3 worm cellular contexts compared by ENCODE assay signal in genomic region chrIV:16400412-16401381, ce11.
A peak's percentile ranks its signal among the peaks of the same experiment; 100 is the strongest.
TF ChIP-seq lines count a peak whose summit lies in the region.

No protein-coding gene starts in this region.

TF ChIP-seq in whole organism, L1 larva, 84 proteins besides CTCF, POLR2A, EP300 and RAD21 (continued from another document):
- TF ChIP-seq tbx-2 (tag; optimal IDR thresholded peaks at IDR 0.05; lab: Kevin White, UChicago) (no peak), efl-3 (GFP tag; optimal IDR thresholded peaks at IDR 0.05; lab: Kevin White, UChicago) (peak; percentile 17), unc-98 (GFP tag; IDR thresholded peaks at IDR 0.05; lab: Robert Waterston, UW) (no peak), elt-2 (tag; optimal IDR thresholded peaks at IDR 0.05; lab: Kevin White, UChicago) (peak; percentile 25), unc-62 (GFP tag; optimal IDR thresholded peaks at IDR 0.05; lab: Kevin White, UChicago) (no peak), ama-1 (optimal IDR thresholded peaks at IDR 0.05; lab: Kevin White, UChicago) (no peak), ceh-82 (tag; optimal IDR thresholded peaks at IDR 0.05; lab: Kevin White, UChicago) (peak in 1 of 3 experiments; percentile 30), snu-23 (GFP tag; optimal IDR thresholded peaks at IDR 0.05; lab: Kevin White, UChicago) (peak; percentile 48), lin-15B (tag; optimal IDR thresholded peaks at IDR 0.05; lab: Kevin White, UChicago) (no peak), elt-3 (tag; optimal IDR thresholded peaks at IDR 0.05; lab: Kevin White, UChicago) (peak in 1 of 6 experiments; percentile 9), dpl-1 (GFP tag; optimal IDR thresholded peaks at IDR 0.05; lab: Kevin White, UChicago) (peak in 1 of 3 experiments; percentile 23), lir-3 (tag; optimal IDR thresholded peaks at IDR 0.05; lab: Kevin White, UChicago; ENCODE audit: poor library complexity) (no peak), lin-35 (GFP tag; optimal IDR thresholded peaks at IDR 0.05; lab: Kevin White, UChicago) (peak in 1 of 2 experiments; percentile 65), pqm-1 (tag; optimal IDR thresholded peaks at IDR 0.05; lab: Kevin White, UChicago) (no peak), swsn-7 (tag; optimal IDR thresholded peaks at IDR 0.05; lab: Kevin White, UChicago) (no peak), ceh-90 (tag; optimal IDR thresholded peaks at IDR 0.05; lab: Kevin White, UChicago) (no peak), nhr-11 (tag; optimal IDR thresholded peaks at IDR 0.05; lab: Kevin White, UChicago) (no peak), mep-1 (tag; optimal IDR thresholded peaks at IDR 0.05; lab: Kevin White, UChicago) (peak; percentile 1), sptf-1 (tag; optimal IDR thresholded peaks at IDR 0.05; lab: Kevin White, UChicago) (no peak), nhr-85 (tag; lab: Kevin White, UChicago) (peak; percentile 48), nhr-77 (tag; optimal IDR thresholded peaks at IDR 0.05; lab: Kevin White, UChicago) (no peak), zip-4 (GFP tag; optimal IDR thresholded peaks at IDR 0.05; lab: Kevin White, UChicago) (no peak), rnt-1 (tag; optimal IDR thresholded peaks at IDR 0.05; lab: Kevin White, UChicago) (peak; percentile 19), xbp-1 (tag; optimal IDR thresholded peaks at IDR 0.05; lab: Kevin White, UChicago) (no peak), nhr-90 (tag; optimal IDR thresholded peaks at IDR 0.05; lab: Kevin White, UChicago; ENCODE audit: poor library complexity) (peak; percentile 53), blmp-1 (tag; optimal IDR thresholded peaks at IDR 0.05; lab: Kevin White, UChicago) (peak; percentile 35), C34B4.2 (tag; optimal IDR thresholded peaks at IDR 0.05; lab: Kevin White, UChicago) (no peak), mdl-1 (tag; optimal IDR thresholded peaks at IDR 0.05; lab: Kevin White, UChicago) (no peak), nhr-237 (tag; optimal IDR thresholded peaks at IDR 0.05; lab: Kevin White, UChicago) (no peak)

TF ChIP-seq in whole organism, L3 larva, 47 proteins besides CTCF, POLR2A, EP300 and RAD21 (continued from another document):
- TF ChIP-seq elt-1 (tag; optimal IDR thresholded peaks at IDR 0.05; lab: Kevin White, UChicago) (peak; percentile 18), nhr-67 (tag; optimal IDR thresholded peaks at IDR 0.05; lab: Kevin White, UChicago) (no peak), zag-1 (tag; optimal IDR thresholded peaks at IDR 0.05; lab: Kevin White, UChicago) (no peak), pqm-1 (tag; optimal IDR thresholded peaks at IDR 0.05; lab: Kevin White, UChicago) (peak; percentile 23)
TF ChIP-seq in whole organism, L3 larva: peak in this region for 7.

TF ChIP-seq in whole organism, young adult, 124 proteins besides CTCF, POLR2A, EP300 and RAD21 (continued from another document):
- TF ChIP-seq ekl-4 (GFP tag; IDR thresholded peaks at IDR 0.05; lab: Robert Waterston, UW) (0 out of 2 replicates have a peak, but pooled peaks have one; percentile 38), tbx-9 (tag; optimal IDR thresholded peaks at IDR 0.05; lab: Kevin White, UChicago; ENCODE audit: borderline replicate concordance) (peak; percentile 52), ama-1 (optimal IDR thresholded peaks at IDR 0.05; lab: Kevin White, UChicago) (no peak), ama-1 (GFP tag; optimal IDR thresholded peaks at IDR 0.05; lab: Kevin White, UChicago) (peak; percentile 72 to 83), efl-1 (GFP tag; optimal IDR thresholded peaks at IDR 0.05; lab: Kevin White, UChicago) (no peak), nhr-120 (GFP tag; IDR thresholded peaks at IDR 0.05; lab: Robert Waterston, UW) (0 out of 2 replicates have a peak, but pooled peaks have one; percentile 13), atf-7 (tag; optimal IDR thresholded peaks at IDR 0.05; lab: Kevin White, UChicago) (peak; percentile 5), nhr-80 (tag; optimal IDR thresholded peaks at IDR 0.05; lab: Kevin White, UChicago) (peak; percentile 15), attf-3 (GFP tag; conservative IDR thresholded peaks at IDR 0.05; lab: Robert Waterston, UW) (no peak), ztf-26 (tag; optimal IDR thresholded peaks at IDR 0.05; lab: Kevin White, UChicago) (peak; percentile 5), madf-8 (GFP tag; conservative IDR thresholded peaks at IDR 0.05; lab: Robert Waterston, UW) (no peak), lsl-1 (GFP tag; optimal IDR thresholded peaks at IDR 0.05; lab: Kevin White, UChicago) (peak; percentile 39), chd-7 (tag; optimal IDR thresholded peaks at IDR 0.05; lab: Kevin White, UChicago) (peak; percentile 25), B0035.1 (tag; optimal IDR thresholded peaks at IDR 0.05; lab: Kevin White, UChicago) (no peak), cebp-1 (GFP tag; IDR thresholded peaks at IDR 0.05; lab: Robert Waterston, UW) (no peak), cebp-1 (tag; optimal IDR thresholded peaks at IDR 0.05; lab: Kevin White, UChicago) (peak; percentile 47), die-1 (tag; optimal IDR thresholded peaks at IDR 0.05; lab: Kevin White, UChicago) (peak; percentile 92), unc-130 (GFP tag; optimal IDR thresholded peaks at IDR 0.05; lab: Kevin White, UChicago) (peak; percentile 61), cebp-2 (GFP tag; IDR thresholded peaks at IDR 0.05; lab: Robert Waterston, UW) (no peak), aptf-3 (GFP tag; IDR thresholded peaks at IDR 0.05; lab: Robert Waterston, UW) (0 out of 2 replicates have a peak, but pooled peaks have one; percentile 54), F57C9.4 (tag; optimal IDR thresholded peaks at IDR 0.05; lab: Kevin White, UChicago) (no peak), B0261.1 (tag; optimal IDR thresholded peaks at IDR 0.05; lab: Kevin White, UChicago) (peak; percentile 94), madf-10 (tag; optimal IDR thresholded peaks at IDR 0.05; lab: Kevin White, UChicago) (peak; percentile 57), egl-44 (GFP tag; IDR thresholded peaks at IDR 0.05; lab: Robert Waterston, UW) (0 out of 2 replicates have a peak, but pooled peaks have one; percentile 17), ceh-27 (GFP tag; optimal IDR thresholded peaks at IDR 0.05; lab: Kevin White, UChicago) (peak; percentile 28), let-526 (GFP tag; IDR thresholded peaks at IDR 0.05; lab: Robert Waterston, UW) (0 out of 2 replicates have a peak, but pooled peaks have one; percentile 40), ztf-3 (GFP tag; optimal IDR thresholded peaks at IDR 0.05; lab: Kevin White, UChicago) (no peak), mcd-1 (GFP tag; IDR thresholded peaks at IDR 0.05; lab: Robert Waterston, UW) (peak; percentile 44; the same call in 1 of the 2 replicates), snpc-4 (GFP tag; optimal IDR thresholded peaks at IDR 0.05; lab: Kevin White, UChicago) (peak; percentile 89), snpc-4 (tag; optimal IDR thresholded peaks at IDR 0.05; lab: Kevin White, UChicago) (peak in 3 of 4 experiments; percentile 76 to 96 (median 88)), B0336.3 (GFP tag; IDR thresholded peaks at IDR 0.05; lab: Robert Waterston, UW) (0 out of 2 replicates have a peak, but pooled peaks have one; percentile 37), hrde-1 (tag; optimal IDR thresholded peaks at IDR 0.05; lab: Kevin White, UChicago; ENCODE audit: borderline replicate concordance) (peak; percentile 39), ztf-18 (tag; optimal IDR thresholded peaks at IDR 0.05; lab: Kevin White, UChicago) (peak; percentile 86), rec-8 (tag; optimal IDR thresholded peaks at IDR 0.05; lab: Kevin White, UChicago) (peak; percentile 75 to 84), madf-6 (GFP tag; IDR thresholded peaks at IDR 0.05; lab: Robert Waterston, UW) (peak; percentile 48; the same call in 1 of the 2 replicates), F55B11.4 (tag; optimal IDR thresholded peaks at IDR 0.05; lab: Kevin White, UChicago; ENCODE audit: borderline replicate concordance, insufficient read depth) (no peak), dpff-1 (tag; optimal IDR thresholded peaks at IDR 0.05; lab: Kevin White, UChicago) (peak; percentile 23), F23B12.7 (tag; optimal IDR thresholded peaks at IDR 0.05; lab: Kevin White, UChicago; ENCODE audit: insufficient read depth) (peak; percentile 74), dox-1 (GFP tag; IDR thresholded peaks at IDR 0.05; lab: Robert Waterston, UW) (peak; percentile 79), Y95B8A.8 (GFP tag; IDR thresholded peaks at IDR 0.05; lab: Robert Waterston, UW) (0 out of 2 replicates have a peak, but pooled peaks have one; percentile 51), attf-5 (GFP tag; optimal IDR thresholded peaks at IDR 0.05; lab: Kevin White, UChicago) (peak; percentile 46), T26A5.8 (tag; optimal IDR thresholded peaks at IDR 0.05; lab: Kevin White, UChicago) (peak; percentile 64), somi-1 (GFP tag; optimal IDR thresholded peaks at IDR 0.05; lab: Kevin White, UChicago) (peak; percentile 37), hlh-26 (GFP tag; conservative IDR thresholded peaks at IDR 0.05; lab: Robert Waterston, UW) (no peak), nfya-1 (tag; optimal IDR thresholded peaks at IDR 0.05; lab: Kevin White, UChicago; ENCODE audit: borderline replicate concordance, insufficient read depth) (no peak), snpc-3.4 (tag; optimal IDR thresholded peaks at IDR 0.05; lab: Kevin White, UChicago) (peak; percentile 68), nhr-90 (tag; optimal IDR thresholded peaks at IDR 0.05; lab: Kevin White, UChicago) (peak; percentile 90), rcor-1 (GFP tag; IDR thresholded peaks at IDR 0.05; lab: Robert Waterston, UW) (peak; percentile 50), nfya-2 (GFP tag; IDR thresholded peaks at IDR 0.05; lab: Robert Waterston, UW) (no peak), ceh-91 (GFP tag; IDR thresholded peaks at IDR 0.05; lab: Robert Waterston, UW) (no peak), C06A6.2 (GFP tag; conservative IDR thresholded peaks at IDR 0.05; lab: Robert Waterston, UW) (no peak), F10E7.11 (tag; optimal IDR thresholded peaks at IDR 0.05; lab: Kevin White, UChicago) (no peak), snpc-1.3 (tag; optimal IDR thresholded peaks at IDR 0.05; lab: Kevin White, UChicago; ENCODE audit: insufficient read depth) (peak; percentile 69), Y53F4B.3 (GFP tag; IDR thresholded peaks at IDR 0.05; lab: Robert Waterston, UW) (0 out of 2 replicates have a peak, but pooled peaks have one; percentile 54)
